Fruit fly (Drosophila melanogaster) whole organism, pupa: ENCODE measurements around the gene boss.
A peak's percentile ranks its signal among the peaks of the same experiment; 100 is the strongest.

Experiments
- CG10348 ChIP-seq: fragments of 200-800 bp; sonication (Bioruptor generic); IDR thresholded peaks from 2 replicates; pipeline ENCODE4 v1.3.6; 2022; ENCODE audit warnings: missing biosample characterization, missing genetic modification characterization
- CG12605 ChIP-seq: fragments of 200-800 bp; sonication (Bioruptor generic); IDR thresholded peaks from 2 replicates; pipeline ENCODE4 v1.3.6; 2022; ENCODE audit warnings: missing biosample characterization, missing genetic modification characterization
- CG13204 ChIP-seq: fragments of 200-800 bp; sonication (Bioruptor generic); optimal IDR thresholded peaks from 2 replicates; lab custom pipeline; 2018; ENCODE audit warnings: missing biosample characterization, mild to moderate bottlenecking, missing genetic modification characterization, moderate library complexity
- CG14655 ChIP-seq: fragments of 200-800 bp; sonication (Bioruptor generic); optimal IDR thresholded peaks from 3 replicates; lab custom pipeline; 2017; ENCODE audit warnings: mild to moderate bottlenecking, missing biosample characterization, missing genetic modification reagents, missing genetic modification characterization
- CG15710 ChIP-seq: fragments of 200-800 bp; sonication (Bioruptor generic); optimal IDR thresholded peaks from 2 replicates; lab custom pipeline; 2018; ENCODE audit warnings: missing biosample characterization, mild to moderate bottlenecking, missing genetic modification characterization, moderate library complexity
- CG17806 ChIP-seq: fragments of 200-800 bp; sonication (Bioruptor generic); optimal IDR thresholded peaks from 2 replicates; lab custom pipeline; 2018; ENCODE audit warnings: missing biosample characterization, mild to moderate bottlenecking, missing genetic modification characterization, moderate library complexity
- CG32121 ChIP-seq: fragments of 200-800 bp; sonication (Bioruptor generic); IDR thresholded peaks from 2 replicates; pipeline ENCODE4 v1.3.6; 2022; ENCODE audit warnings: missing biosample characterization, missing genetic modification characterization
- CG34367 ChIP-seq: fragments of 200-800 bp; sonication (Bioruptor generic); optimal IDR thresholded peaks from 2 replicates; lab custom pipeline; 2018; ENCODE audit warnings: missing biosample characterization, mild to moderate bottlenecking, missing genetic modification characterization
- CG4496 ChIP-seq: fragments of 200-800 bp; sonication (Bioruptor generic); IDR thresholded peaks from 3 replicates; pipeline ENCODE4 v1.3.6; 2022; ENCODE audit warnings: missing biosample characterization, missing genetic modification characterization
- CG8159 ChIP-seq: fragments of 200-800 bp; sonication (Bioruptor generic); optimal IDR thresholded peaks from 3 replicates; lab custom pipeline; 2018; ENCODE audit warnings: missing biosample characterization, mild to moderate bottlenecking, missing genetic modification characterization, moderate library complexity
- CG8301 ChIP-seq: fragments of 200-800 bp; sonication (Bioruptor generic); optimal IDR thresholded peaks from 2 replicates; lab custom pipeline; 2018; ENCODE audit warnings: missing biosample characterization, mild to moderate bottlenecking, missing genetic modification characterization
- CG9948 ChIP-seq: fragments of 200-800 bp; sonication (Bioruptor generic); optimal IDR thresholded peaks from 2 replicates; lab custom pipeline; 2018; ENCODE audit warnings: missing biosample characterization, mild to moderate bottlenecking, missing genetic modification characterization, moderate library complexity
- D1 ChIP-seq: fragments of 200-800 bp; sonication (Bioruptor generic); optimal IDR thresholded peaks from 2 replicates; lab custom pipeline; 2018; ENCODE audit warnings: missing biosample characterization, mild to moderate bottlenecking, missing genetic modification characterization, moderate library complexity
- EcR ChIP-seq: fragments of 200-800 bp; sonication (Bioruptor generic); optimal IDR thresholded peaks from 3 replicates; lab custom pipeline; 2019; ENCODE audit warnings: missing biosample characterization, missing genetic modification characterization, mild to moderate bottlenecking, moderate library complexity, missing genetic modification reagents
- Ets98B ChIP-seq: fragments of 200-800 bp; sonication (Bioruptor generic); IDR thresholded peaks from 2 replicates; pipeline ENCODE4 v1.3.6; 2022; ENCODE audit warnings: missing biosample characterization, missing genetic modification characterization
- Pif1A ChIP-seq: fragments of 200-800 bp; sonication (Bioruptor generic); optimal IDR thresholded peaks from 3 replicates; lab custom pipeline; 2016; ENCODE audit warnings: missing biosample characterization, missing genetic modification characterization
- Pif1B ChIP-seq: fragments of 200-800 bp; sonication (Bioruptor generic); optimal IDR thresholded peaks from 3 replicates; lab custom pipeline; 2016; ENCODE audit warnings: missing biosample characterization, missing genetic modification characterization
- Snoo ChIP-seq: fragments of 200-800 bp; sonication (Bioruptor generic); optimal IDR thresholded peaks from 3 replicates; lab custom pipeline; 2017; ENCODE audit warnings: missing biosample characterization, mild to moderate bottlenecking, missing genetic modification characterization, inconsistent platforms
- fd96Ca ChIP-seq: fragments of 200-800 bp; sonication (Bioruptor generic); IDR thresholded peaks from 3 replicates; pipeline ENCODE4 v1.3.6; 2022; ENCODE audit warnings: missing biosample characterization, missing genetic modification characterization
- gl ChIP-seq: fragments of 200-800 bp; sonication (Bioruptor generic); optimal IDR thresholded peaks from 2 replicates; lab custom pipeline; 2018; ENCODE audit warnings: missing biosample characterization, mild to moderate bottlenecking, missing genetic modification characterization
- rn ChIP-seq: fragments of 200-800 bp; sonication (Bioruptor generic); IDR thresholded peaks from 2 replicates; pipeline ENCODE4 v1.3.6; 2022; ENCODE audit warnings: missing biosample characterization, missing genetic modification characterization

The boss gene

dm6 chr3R:26007298-26007697 is 45.5 kb downstream of the boss start:
- TF ChIP-seq CG10348 (no peak), Snoo (tag; lab: Kevin White, UChicago) (no peak), CG32121 (GFP tag; lab: Robert Waterston, UW) (no peak), CG15710 (tag; lab: Kevin White, UChicago) (no peak), D1 (tag; lab: Kevin White, UChicago) (no peak), fd96Ca (no peak), CG13204 (GFP tag; lab: Kevin White, UChicago) (no peak), CG17806 (no peak), Ets98B (no peak), CG8301 (no peak), CG4496 (no peak), CG34367 (tag; lab: Kevin White, UChicago) (no peak), rn (GFP tag; lab: Robert Waterston, UW) (no peak), CG12605 (GFP tag; lab: Robert Waterston, UW) (no peak)

dm6 chr3R:26007964-26008868 is 46.4 kb downstream of the boss start:
- TF ChIP-seq CG13204 (GFP tag; lab: Kevin White, UChicago) (peak; percentile 91), Pif1B (GFP tag; lab: Kevin White, UChicago) (peak; percentile 52), CG14655 (peak; percentile 19), CG8301 (peak; percentile 10), EcR (GFP tag; lab: Kevin White, UChicago) (peak; percentile 93), CG12605 (GFP tag; lab: Robert Waterston, UW) (peak; percentile 75), CG10348 (no peak), CG4496 (peak; percentile 86), CG9948 (tag; lab: Kevin White, UChicago) (peak; percentile 31), CG34367 (tag; lab: Kevin White, UChicago) (peak; percentile 66), D1 (tag; lab: Kevin White, UChicago) (no peak), CG15710 (tag; lab: Kevin White, UChicago) (peak; percentile 74), gl (tag; lab: Kevin White, UChicago) (peak; percentile 92), CG32121 (GFP tag; lab: Robert Waterston, UW) (peak; percentile 49; the same call in 1 of the 2 replicates), Snoo (tag; lab: Kevin White, UChicago) (peak; percentile 61), Ets98B (peak; percentile 76), Pif1A (GFP tag; lab: Kevin White, UChicago) (peak; percentile 59), CG8159 (peak; percentile 69), CG17806 (peak; percentile 65), rn (GFP tag; lab: Robert Waterston, UW) (peak; percentile 52), fd96Ca (peak; percentile 73)

- TF ChIP-seq D1 (tag; lab: Kevin White, UChicago) = peak; percentile 97
- TF ChIP-seq fd96Ca = peak; percentile 94
- peak; percentile 97 for TF ChIP-seq Snoo (tag; lab: Kevin White, UChicago)
- TF ChIP-seq CG17806 = peak; percentile 98
- TF ChIP-seq CG10348 = 0 out of 2 replicates have a peak, but pooled peaks have one; percentile 42
- TF ChIP-seq Pif1A (GFP tag; lab: Kevin White, UChicago) = peak; percentile 99
- peak; percentile 98 for TF ChIP-seq CG15710 (tag; lab: Kevin White, UChicago)
- TF ChIP-seq CG14655 = peak; percentile 97
- TF ChIP-seq EcR (GFP tag; lab: Kevin White, UChicago) = peak; percentile 64
- TF ChIP-seq Pif1B (GFP tag; lab: Kevin White, UChicago) = peak; percentile 99
- TF ChIP-seq CG32121 (GFP tag; lab: Robert Waterston, UW) = peak; percentile 93
- TF ChIP-seq rn (GFP tag; lab: Robert Waterston, UW) = peak; percentile 88
- TF ChIP-seq CG9948 (tag; lab: Kevin White, UChicago) = peak; percentile 98
- TF ChIP-seq CG34367 (tag; lab: Kevin White, UChicago) = peak; percentile 98
- TF ChIP-seq Ets98B = peak; percentile 95
- TF ChIP-seq gl (tag; lab: Kevin White, UChicago) = peak; percentile 95
- TF ChIP-seq CG12605 (GFP tag; lab: Robert Waterston, UW) = peak; percentile 86
- TF ChIP-seq CG4496 = peak; percentile 96
- TF ChIP-seq CG13204 (GFP tag; lab: Kevin White, UChicago) = peak; percentile 69
- peak; percentile 97 for TF ChIP-seq CG8301
- peak; percentile 99 for TF ChIP-seq CG8159
- TF ChIP-seq, all 21 proteins: peak for 21
Measured at dm6 chr3R:26008892-26009539, 47.2 kb downstream of the boss start.

- no peak for TF ChIP-seq CG17806
- TF ChIP-seq CG8159 = no peak
- TF ChIP-seq EcR (GFP tag; lab: Kevin White, UChicago) = no peak
- TF ChIP-seq Pif1B (GFP tag; lab: Kevin White, UChicago) = no peak
- TF ChIP-seq Ets98B = no peak
- no peak for TF ChIP-seq CG14655
- TF ChIP-seq CG12605 (GFP tag; lab: Robert Waterston, UW) = no peak
- no peak for TF ChIP-seq CG13204 (GFP tag; lab: Kevin White, UChicago)
- TF ChIP-seq CG34367 (tag; lab: Kevin White, UChicago) = no peak
- TF ChIP-seq gl (tag; lab: Kevin White, UChicago) = no peak
- TF ChIP-seq CG15710 (tag; lab: Kevin White, UChicago) = no peak
- no peak for TF ChIP-seq fd96Ca
- TF ChIP-seq rn (GFP tag; lab: Robert Waterston, UW) = no peak
- no peak for TF ChIP-seq CG4496
- no peak for TF ChIP-seq CG8301
- no peak for TF ChIP-seq CG32121 (GFP tag; lab: Robert Waterston, UW)
- TF ChIP-seq Snoo (tag; lab: Kevin White, UChicago) = no peak
- no peak for TF ChIP-seq CG9948 (tag; lab: Kevin White, UChicago)
- no peak for TF ChIP-seq CG10348
Measured at dm6 chr3R:26009766-26010414, 48.1 kb downstream of the boss start.
